Worm (Caenorhabditis elegans): Measurements from ENCODE around the gene frk-1.

ce11 chrIV:10017633-10018032 lies 25.3 kb upstream of the frk-1 start, which contains the start of gene F44D12.2:
- TF ChIP-seq him-1 (tag; optimal IDR thresholded peaks at IDR 0.05) (no peak), W03F9.2 (tag; optimal IDR thresholded peaks at IDR 0.05) (no peak), dao-5 (tag; optimal IDR thresholded peaks at IDR 0.05) (no peak)

Measured in whole organism, L4/young adult.